Worm (Caenorhabditis elegans): ENCODE data around the gene srv-10.

Gene srv-10

ce11 chrV:13414585-13414984, 9.1 kb upstream of the srv-10 start, which contains the start of gene cut-2:
Gene cut-2, plus strand, starts transcription at chrV:13414949.
- TF ChIP-seq elt-1 (tag; optimal IDR thresholded peaks at IDR 0.05; ENCODE audit: borderline replicate concordance, insufficient read depth) (peak; percentile 71), blmp-1 (tag; optimal IDR thresholded peaks at IDR 0.05) (peak; percentile 41), sem-2 (GFP tag; optimal IDR thresholded peaks at IDR 0.05) (no peak)

DNA sequence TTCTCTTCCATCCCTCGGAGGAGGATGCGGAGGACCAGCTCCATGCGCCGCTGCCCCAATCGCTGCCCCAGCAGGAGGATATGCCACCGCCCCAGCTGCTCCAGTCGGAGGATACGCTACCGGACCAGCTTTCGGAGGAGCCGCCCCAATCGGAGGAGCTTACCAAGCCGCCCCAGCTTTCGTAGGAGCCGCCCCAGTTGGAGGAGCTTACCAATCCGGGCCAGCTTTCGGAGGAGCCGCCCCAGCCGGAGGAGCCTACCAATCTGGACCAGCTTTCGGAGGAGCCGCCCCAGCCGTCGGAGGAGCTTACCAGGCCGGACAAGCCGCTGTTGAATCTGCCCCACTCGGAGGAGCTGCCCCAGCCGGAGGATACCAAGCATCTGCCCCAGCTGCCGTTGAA, 8.2 kb upstream of the srv-10 start:
- TF ChIP-seq unc-120 (tag; optimal IDR thresholded peaks at IDR 0.05; ENCODE audit: poor library complexity, severe bottlenecking) (no peak), ceh-83 (GFP tag; optimal IDR thresholded peaks at IDR 0.05) (peak; percentile 31), ceh-43 (GFP tag; optimal IDR thresholded peaks at IDR 0.05) (peak; percentile 6), cnd-1 (tag; optimal IDR thresholded peaks at IDR 0.05) (no peak)

- TF ChIP-seq pha-4 (tag; optimal IDR thresholded peaks at IDR 0.05), result no peak
- no peak for TF ChIP-seq ceh-43 (GFP tag; optimal IDR thresholded peaks at IDR 0.05)
- no peak for TF ChIP-seq sptf-1 (tag; optimal IDR thresholded peaks at IDR 0.05)
- no peak for TF ChIP-seq hlh-1 (tag; optimal IDR thresholded peaks at IDR 0.05)
- no peak for TF ChIP-seq ceh-39 (tag; optimal IDR thresholded peaks at IDR 0.05)
- no peak for TF ChIP-seq snpc-4 (tag; optimal IDR thresholded peaks at IDR 0.05)
- no peak for TF ChIP-seq ces-1 (GFP tag; optimal IDR thresholded peaks at IDR 0.05)
- TF ChIP-seq blmp-1 (tag; optimal IDR thresholded peaks at IDR 0.05), result no peak
- TF ChIP-seq lin-13 (tag; optimal IDR thresholded peaks at IDR 0.05), result no peak
- no peak for TF ChIP-seq mab-5 (tag; optimal IDR thresholded peaks at IDR 0.05)
- no peak for TF ChIP-seq mep-1 (tag; optimal IDR thresholded peaks at IDR 0.05)
- no peak for TF ChIP-seq ceh-83 (GFP tag; optimal IDR thresholded peaks at IDR 0.05)
- no peak for TF ChIP-seq nhr-28 (tag; optimal IDR thresholded peaks at IDR 0.05)
- TF ChIP-seq unc-62 (GFP tag; optimal IDR thresholded peaks at IDR 0.05), result no peak
- no peak for TF ChIP-seq flh-1 (GFP tag; optimal IDR thresholded peaks at IDR 0.05)
- no peak for TF ChIP-seq nhr-237 (tag; optimal IDR thresholded peaks at IDR 0.05)
- no peak for TF ChIP-seq bed-3 (GFP tag; optimal IDR thresholded peaks at IDR 0.05)
- TF ChIP-seq tbx-8 (GFP tag; optimal IDR thresholded peaks at IDR 0.05), result no peak
- TF ChIP-seq unc-39 (tag; optimal IDR thresholded peaks at IDR 0.05), result no peak
- no peak for TF ChIP-seq lsy-2 (tag; optimal IDR thresholded peaks at IDR 0.05)
Measured at ce11 chrV:13416076-13416475, 7.6 kb upstream of the srv-10 start.

- TF ChIP-seq ceh-43 (GFP tag; optimal IDR thresholded peaks at IDR 0.05) (no peak), nhr-2 (tag; optimal IDR thresholded peaks at IDR 0.05) (no peak), ceh-39 (tag; optimal IDR thresholded peaks at IDR 0.05) (no peak), unc-120 (tag; optimal IDR thresholded peaks at IDR 0.05; ENCODE audit: poor library complexity, severe bottlenecking) (no peak), mep-1 (tag; optimal IDR thresholded peaks at IDR 0.05) (no peak)
Measured at ce11 chrV:13417513-13417912, 6.2 kb upstream of the srv-10 start, which contains the start of gene F53F1.6. Gene F53F1.6, minus strand, starts transcription at chrV:13417613.

DNA sequence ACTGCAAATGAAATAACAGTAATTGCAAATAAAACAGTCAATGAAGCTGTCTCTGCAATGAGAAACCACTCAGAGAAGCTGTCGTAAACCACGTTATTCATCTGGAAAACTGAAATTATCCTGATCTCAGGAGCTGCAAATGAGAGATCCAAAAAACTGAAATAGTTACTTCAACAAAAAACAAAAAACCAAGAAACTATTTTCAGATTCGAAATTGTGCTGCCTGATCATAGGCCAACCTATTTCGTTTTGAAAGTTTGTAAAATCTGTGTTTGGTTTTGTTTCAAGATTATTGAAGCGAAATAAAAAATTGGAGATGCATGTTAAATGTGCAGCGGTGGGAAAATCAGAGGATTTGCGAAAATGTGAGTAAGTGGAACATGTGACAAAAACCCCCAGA, 3.1 kb upstream of the srv-10 start, which contains the start of gene srv-8:
srv-8 (minus strand) TSS at position 101 of the 400 bp plus-strand sequence.
- TF ChIP-seq tbx-8 (GFP tag; optimal IDR thresholded peaks at IDR 0.05), result no peak
- no peak for TF ChIP-seq elt-3 (tag; optimal IDR thresholded peaks at IDR 0.05)
- no peak for TF ChIP-seq nhr-76 (tag; optimal IDR thresholded peaks at IDR 0.05)
- no peak for TF ChIP-seq lin-32 (GFP tag; optimal IDR thresholded peaks at IDR 0.05)
- TF ChIP-seq nhr-2 (tag; optimal IDR thresholded peaks at IDR 0.05), result no peak
- TF ChIP-seq flh-1 (GFP tag; optimal IDR thresholded peaks at IDR 0.05), result no peak
- no peak for TF ChIP-seq sem-2 (GFP tag; optimal IDR thresholded peaks at IDR 0.05)
- TF ChIP-seq unc-39 (tag; optimal IDR thresholded peaks at IDR 0.05), result no peak
- TF ChIP-seq mep-1 (tag; optimal IDR thresholded peaks at IDR 0.05), result no peak
- no peak for TF ChIP-seq nhr-237 (tag; optimal IDR thresholded peaks at IDR 0.05)
- no peak for TF ChIP-seq bed-3 (GFP tag; optimal IDR thresholded peaks at IDR 0.05)
- no peak for TF ChIP-seq ces-1 (GFP tag; optimal IDR thresholded peaks at IDR 0.05)
- no peak for TF ChIP-seq drap-1 (GFP tag; optimal IDR thresholded peaks at IDR 0.05)
- TF ChIP-seq ceh-83 (GFP tag; optimal IDR thresholded peaks at IDR 0.05), result no peak
- no peak for TF ChIP-seq cnd-1 (tag; optimal IDR thresholded peaks at IDR 0.05)
- no peak for TF ChIP-seq nhr-28 (tag; optimal IDR thresholded peaks at IDR 0.05)

DNA sequence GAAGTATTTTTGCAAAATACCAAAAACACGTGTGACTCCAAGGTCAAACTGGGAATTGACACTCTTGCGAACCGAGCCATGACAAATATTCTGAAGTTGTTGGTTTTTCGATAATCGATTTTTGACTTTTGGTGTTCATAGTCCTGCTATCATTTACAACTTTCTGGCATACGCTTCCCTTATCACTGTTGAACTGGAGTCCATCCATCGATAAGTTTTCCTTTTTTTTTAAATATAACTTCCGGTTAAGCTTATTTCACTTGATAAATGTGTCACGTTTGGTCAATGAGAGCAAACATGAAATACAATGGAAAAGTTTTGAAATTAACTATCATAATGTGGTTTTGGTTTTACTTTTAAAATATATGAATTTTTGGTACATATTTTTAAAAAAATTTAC, 2.0 kb upstream of the srv-10 start:
- TF ChIP-seq unc-39 (tag; optimal IDR thresholded peaks at IDR 0.05) (no peak), sem-2 (GFP tag; optimal IDR thresholded peaks at IDR 0.05) (no peak), snpc-4 (tag; optimal IDR thresholded peaks at IDR 0.05) (no peak), M03D4.4 (tag; optimal IDR thresholded peaks at IDR 0.05) (no peak)

All from whole organism, mixed stage, embryonic.